Fruit fly (Drosophila melanogaster) whole organism, embryonic: Measurements from ENCODE around the gene CG11267.

ENCODE experiments used
- B-H1 ChIP-seq: fragments of 200-800 bp; sonication (Bioruptor generic); IDR thresholded peaks from 3 replicates; pipeline ENCODE4 v1.3.6; 2022; ENCODE audit warnings: missing biosample characterization, missing genetic modification characterization
- B-H2 ChIP-seq: fragments of 200-800 bp; sonication (Bioruptor generic); optimal IDR thresholded peaks from 2 replicates; lab custom pipeline; 2018; ENCODE audit warnings: missing biosample characterization, mild to moderate bottlenecking, missing genetic modification characterization
- CG10274 ChIP-seq: fragments of 200-800 bp; sonication (Bioruptor generic); optimal IDR thresholded peaks from 3 replicates; lab custom pipeline; 2017; ENCODE audit warnings: missing biosample characterization, mild to moderate bottlenecking, missing genetic modification characterization
- CG10366 ChIP-seq: fragments of 200-800 bp; sonication (Bioruptor generic); IDR thresholded peaks from 2 replicates; pipeline ENCODE4 v1.3.6; 2022; ENCODE audit warnings: missing biosample characterization, missing genetic modification characterization
- CG10979 ChIP-seq: fragments of 200-800 bp; sonication (Bioruptor generic); optimal IDR thresholded peaks from 2 replicates; lab custom pipeline; 2018; ENCODE audit warnings: missing biosample characterization, mild to moderate bottlenecking, missing genetic modification characterization, moderate library complexity
- CG12744 ChIP-seq: fragments of 200-800 bp; sonication (Bioruptor generic); optimal IDR thresholded peaks from 2 replicates; lab custom pipeline; 2016; ENCODE audit warnings: missing biosample characterization, missing genetic modification characterization
- CG18764 ChIP-seq: fragments of 200-800 bp; sonication (Bioruptor generic); optimal IDR thresholded peaks from 3 replicates; lab custom pipeline; 2016; ENCODE audit warnings: missing biosample characterization, missing genetic modification characterization
- CG2120 ChIP-seq: fragments of 200-800 bp; sonication (Bioruptor generic); optimal IDR thresholded peaks from 3 replicates; lab custom pipeline; 2016; ENCODE audit warnings: missing biosample characterization, missing genetic modification characterization
- CG2202 ChIP-seq: fragments of 200-800 bp; sonication (Bioruptor generic); optimal IDR thresholded peaks from 2 replicates; lab custom pipeline; 2018; ENCODE audit warnings: missing biosample characterization, mild to moderate bottlenecking, missing genetic modification characterization
- CG32772 ChIP-seq: fragments of 200-800 bp; sonication (Bioruptor generic); IDR thresholded peaks from 2 replicates; pipeline ENCODE4 v1.3.6; 2022; ENCODE audit warnings: missing biosample characterization, missing genetic modification characterization
- CG33213 ChIP-seq: fragments of 200-800 bp; sonication (Bioruptor generic); optimal IDR thresholded peaks from 3 replicates; lab custom pipeline; 2016; ENCODE audit warnings: missing biosample characterization, missing genetic modification characterization
- CG3407 ChIP-seq: fragments of 200-800 bp; sonication (Bioruptor generic); optimal IDR thresholded peaks from 2 replicates; lab custom pipeline; 2018; ENCODE audit warnings: missing biosample characterization, mild to moderate bottlenecking, missing genetic modification characterization
- CG7839 ChIP-seq: fragments of 200-800 bp; sonication (Bioruptor generic); optimal IDR thresholded peaks from 3 replicates; lab custom pipeline; 2018; ENCODE audit warnings: missing biosample characterization, mild to moderate bottlenecking, missing genetic modification characterization, moderate library complexity
- Deaf1 ChIP-seq: fragments of 200-800 bp; optimal IDR thresholded peaks from 3 replicates; lab custom pipeline; 2019; ENCODE audit warnings: missing biosample characterization, mild to moderate bottlenecking, missing genetic modification characterization, moderate library complexity
- Dek ChIP-seq: fragments of 200-800 bp; sonication (Bioruptor generic); optimal IDR thresholded peaks from 3 replicates; lab custom pipeline; 2019; ENCODE audit warnings: missing biosample characterization, mild to moderate bottlenecking, missing genetic modification characterization, moderate library complexity
- Dip3 ChIP-seq: fragments of 200-800 bp; sonication (Bioruptor generic); optimal IDR thresholded peaks from 3 replicates; lab custom pipeline; 2016; ENCODE audit warnings: missing biosample characterization, missing genetic modification characterization
- Drgx ChIP-seq: fragments of 200-800 bp; sonication (Bioruptor generic); IDR thresholded peaks from 2 replicates; pipeline ENCODE4 v1.3.6; 2022; ENCODE audit warnings: missing biosample characterization, missing genetic modification characterization
- E2f1 ChIP-seq: fragments of 200-800 bp; sonication (Bioruptor generic); IDR thresholded peaks from 2 replicates; pipeline ENCODE4 v1.3.6; 2022; ENCODE audit warnings: missing biosample characterization, missing genetic modification characterization
- Elba2 ChIP-seq: fragments of 200-800 bp; sonication (Bioruptor generic); optimal IDR thresholded peaks from 3 replicates; lab custom pipeline; 2016; ENCODE audit warnings: missing biosample characterization, missing genetic modification characterization
- H2.0 ChIP-seq: fragments of 200-800 bp; sonication (Bioruptor generic); IDR thresholded peaks from 2 replicates; pipeline ENCODE4 v1.3.6; 2022; ENCODE audit warnings: missing biosample characterization, missing genetic modification characterization
- HmgZ ChIP-seq: fragments of 200-800 bp; sonication (Bioruptor generic); optimal IDR thresholded peaks from 2 replicates; lab custom pipeline; 2018; ENCODE audit warnings: missing biosample characterization, mild to moderate bottlenecking, missing genetic modification characterization
- Jarid2 ChIP-seq: fragments of 200-800 bp; sonication (Bioruptor generic); optimal IDR thresholded peaks from 3 replicates; lab custom pipeline; 2017; ENCODE audit warnings: mild to moderate bottlenecking, missing biosample characterization, missing genetic modification reagents, missing genetic modification characterization
- Med ChIP-seq: fragments of 200-800 bp; sonication (Bioruptor generic); peaks from one replicate; lab custom pipeline; 2016; ENCODE audit warnings: missing biosample characterization, missing genetic modification characterization, mild to moderate bottlenecking, inconsistent platforms, moderate library complexity
- NK7.1 ChIP-seq: fragments of 200-800 bp; sonication (Bioruptor generic); optimal IDR thresholded peaks from 3 replicates; lab custom pipeline; 2016; ENCODE audit warnings: missing biosample characterization, missing genetic modification characterization
- NfI ChIP-seq: fragments of 200-800 bp; sonication (Bioruptor generic); optimal IDR thresholded peaks from 3 replicates; lab custom pipeline; 2018; ENCODE audit warnings: missing biosample characterization, mild to moderate bottlenecking, missing genetic modification characterization, moderate library complexity
- Rx ChIP-seq: fragments of 200-800 bp; sonication (Bioruptor generic); IDR thresholded peaks from 2 replicates; pipeline ENCODE4 v1.3.6; 2022; ENCODE audit warnings: missing biosample characterization, missing genetic modification characterization
- Taf1 ChIP-seq: fragments of 200-800 bp; sonication (Bioruptor generic); IDR thresholded peaks from 2 replicates; pipeline ENCODE4 v1.3.6; 2022; ENCODE audit warnings: missing biosample characterization, missing genetic modification characterization
- YL-1 ChIP-seq: fragments of 200-800 bp; sonication (Bioruptor generic); optimal IDR thresholded peaks from 3 replicates; lab custom pipeline; 2017; ENCODE audit warnings: missing biosample characterization, mild to moderate bottlenecking, missing genetic modification characterization
- ase ChIP-seq: fragments of 200-800 bp; sonication (Bioruptor generic); IDR thresholded peaks from 3 replicates; pipeline ENCODE4 v1.3.6; 2022; ENCODE audit warnings: missing biosample characterization, missing genetic modification characterization
- bigmax ChIP-seq: fragments of 200-800 bp; sonication (Bioruptor generic); optimal IDR thresholded peaks from 2 replicates; lab custom pipeline; 2018; ENCODE audit warnings: missing biosample characterization, mild to moderate bottlenecking, missing genetic modification characterization
- bowl ChIP-seq: fragments of 200-800 bp; sonication (Bioruptor generic); IDR thresholded peaks from 2 replicates; pipeline ENCODE4 v1.3.6; 2022; ENCODE audit warnings: missing biosample characterization, missing genetic modification characterization
- caup ChIP-seq: fragments of 200-800 bp; sonication (Bioruptor generic); optimal IDR thresholded peaks from 3 replicates; lab custom pipeline; 2017; ENCODE audit warnings: missing biosample characterization, mild to moderate bottlenecking, missing genetic modification characterization, moderate library complexity; ENCODE audit not compliant: severe bottlenecking
- chm ChIP-seq: fragments of 200-800 bp; sonication (Bioruptor generic); IDR thresholded peaks from 2 replicates; pipeline ENCODE4 v1.3.6; 2022; ENCODE audit warnings: missing biosample characterization, missing genetic modification characterization
- cwo ChIP-seq: fragments of 200-800 bp; sonication (Bioruptor generic); optimal IDR thresholded peaks from 3 replicates; lab custom pipeline; 2017; ENCODE audit warnings: missing biosample characterization, missing genetic modification characterization, mild to moderate bottlenecking, moderate library complexity, missing genetic modification reagents
- dmrt99B ChIP-seq: fragments of 200-800 bp; sonication (Bioruptor generic); optimal IDR thresholded peaks from 2 replicates; lab custom pipeline; 2018; ENCODE audit warnings: missing biosample characterization, mild to moderate bottlenecking, missing genetic modification characterization, moderate library complexity
- exex ChIP-seq: fragments of 200-800 bp; sonication (Bioruptor generic); optimal IDR thresholded peaks from 4 replicates; lab custom pipeline; 2018; ENCODE audit warnings: missing biosample characterization, mild to moderate bottlenecking, missing genetic modification characterization, moderate library complexity
- grau ChIP-seq: fragments of 200-800 bp; optimal IDR thresholded peaks from 3 replicates; lab custom pipeline; 2019; ENCODE audit warnings: missing biosample characterization, mild to moderate bottlenecking, missing genetic modification characterization, moderate library complexity
- gro ChIP-seq: fragments of 200-800 bp; sonication (Bioruptor generic); optimal IDR thresholded peaks from 2 replicates; lab custom pipeline; 2016; ENCODE audit warnings: missing biosample characterization, missing genetic modification characterization
- lov ChIP-seq, 2 experiments: fragments of 200-800 bp in 1 of 2; fragments of >200 bp in 1 of 2; sonication (Bioruptor generic) in 1 of 2; IDR thresholded peaks in 1 of 2; optimal IDR thresholded peaks in 1 of 2; 2 replicates in 1 of 2; 3 replicates in 1 of 2; pipeline versions ENCODE4 v1.3.6 to Lab custom; 2017 to 2022; ENCODE audit warnings: missing biosample characterization in 1 of 2, missing genetic modification characterization in 1 of 2
- row ChIP-seq: fragments of 200-800 bp; sonication (Bioruptor generic); IDR thresholded peaks from 3 replicates; pipeline ENCODE4 v1.3.6; 2022; ENCODE audit warnings: missing biosample characterization, missing genetic modification characterization
- run ChIP-seq: fragments of 200-800 bp; sonication (Bioruptor generic); optimal IDR thresholded peaks from 3 replicates; lab custom pipeline; 2018; ENCODE audit warnings: missing biosample characterization, mild to moderate bottlenecking, missing genetic modification characterization
- sc ChIP-seq, 3 experiments: fragments of >200 bp in 2 of 3; fragments of 200-800 bp in 1 of 3; sonication (Bioruptor generic) in 1 of 3; optimal IDR thresholded peaks; 2 replicates in 2 of 3; 3 replicates in 1 of 3; lab custom pipeline; 2017; ENCODE audit warnings: mild to moderate bottlenecking in 1 of 3, missing biosample characterization in 1 of 3, missing genetic modification characterization in 1 of 3, missing genetic modification reagents in 1 of 3
- slp2 ChIP-seq: fragments of 200-800 bp; sonication (Bioruptor generic); optimal IDR thresholded peaks from 2 replicates; lab custom pipeline; 2016; ENCODE audit warnings: missing biosample characterization, missing genetic modification characterization
- sna ChIP-seq: fragments of 200-800 bp; sonication (Bioruptor generic); IDR thresholded peaks from 2 replicates; pipeline ENCODE4 v1.3.6; 2022; ENCODE audit warnings: missing biosample characterization, missing genetic modification characterization; ENCODE audit not compliant: partially characterized antibody
- ssp ChIP-seq: fragments of 200-800 bp; sonication (Bioruptor generic); IDR thresholded peaks from 2 replicates; pipeline ENCODE4 v1.3.6; 2022; ENCODE audit warnings: missing biosample characterization, missing genetic modification characterization
- tap ChIP-seq: fragments of 200-800 bp; optimal IDR thresholded peaks from 3 replicates; lab custom pipeline; 2019; ENCODE audit warnings: missing biosample characterization, mild to moderate bottlenecking, missing genetic modification characterization, moderate library complexity
- tio ChIP-seq: fragments of 200-800 bp; sonication (Bioruptor generic); optimal IDR thresholded peaks from 2 replicates; lab custom pipeline; 2017; ENCODE audit warnings: missing biosample characterization, missing genetic modification characterization, inconsistent platforms
- zf30C ChIP-seq: fragments of 200-800 bp; sonication (Bioruptor generic); optimal IDR thresholded peaks from 3 replicates; lab custom pipeline; 2018; ENCODE audit warnings: missing biosample characterization, mild to moderate bottlenecking, missing genetic modification characterization

The CG11267 gene

DNA sequence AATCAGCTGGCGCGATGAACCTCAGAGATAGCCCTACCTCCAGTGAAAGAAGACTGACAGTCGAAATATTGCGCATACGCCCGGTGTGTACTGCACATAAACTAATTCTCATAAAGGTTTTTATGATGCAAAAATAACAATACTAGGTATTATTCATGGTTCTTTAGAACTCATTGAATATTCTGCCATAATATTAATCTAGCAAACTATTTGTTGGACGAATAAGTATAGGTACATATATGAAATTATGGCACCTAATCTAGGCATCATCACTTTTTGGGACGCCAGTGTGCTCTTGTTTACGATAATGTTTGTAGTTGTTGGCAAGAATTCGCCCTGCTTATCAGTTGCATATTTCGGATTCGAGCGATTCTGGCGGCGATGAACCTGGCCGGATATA lies 5.9 kb downstream of the CG11267 start (continued):
- TF ChIP-seq bowl (GFP tag; lab: Robert Waterston, UW) (0 out of 2 replicates have a peak, but pooled peaks have one; percentile 4), Drgx (peak; percentile 47; the same call in 1 of the 2 replicates), CG10274 (GFP tag; lab: Kevin White, UChicago) (no peak), Taf1 (no peak), row (GFP tag; lab: Robert Waterston, UW) (peak; percentile 27; the same call in 1 of the 3 replicates), grau (peak; percentile 34), B-H2 (GFP tag; lab: Kevin White, UChicago) (no peak), NK7.1 (no peak), NfI (GFP tag; lab: Kevin White, UChicago) (peak; percentile 27), HmgZ (tag; lab: Kevin White, UChicago) (no peak), Deaf1 (tag; lab: Kevin White, UChicago) (no peak), ssp (GFP tag; lab: Robert Waterston, UW) (no peak), dmrt99B (peak; percentile 46), CG3407 (no peak), CG10979 (tag; lab: Kevin White, UChicago) (peak; percentile 51), CG2120 (GFP tag; lab: Kevin White, UChicago) (peak; percentile 52), caup (GFP tag; lab: Kevin White, UChicago) (peak; percentile 28), lov (optimal IDR thresholded peaks at IDR 0.05; lab: Kevin White, UChicago) (no peak), lov (GFP tag; IDR thresholded peaks at IDR 0.05; lab: Robert Waterston, UW) (no peak)
- TF ChIP-seq, all 482 proteins: peak for 92

DNA sequence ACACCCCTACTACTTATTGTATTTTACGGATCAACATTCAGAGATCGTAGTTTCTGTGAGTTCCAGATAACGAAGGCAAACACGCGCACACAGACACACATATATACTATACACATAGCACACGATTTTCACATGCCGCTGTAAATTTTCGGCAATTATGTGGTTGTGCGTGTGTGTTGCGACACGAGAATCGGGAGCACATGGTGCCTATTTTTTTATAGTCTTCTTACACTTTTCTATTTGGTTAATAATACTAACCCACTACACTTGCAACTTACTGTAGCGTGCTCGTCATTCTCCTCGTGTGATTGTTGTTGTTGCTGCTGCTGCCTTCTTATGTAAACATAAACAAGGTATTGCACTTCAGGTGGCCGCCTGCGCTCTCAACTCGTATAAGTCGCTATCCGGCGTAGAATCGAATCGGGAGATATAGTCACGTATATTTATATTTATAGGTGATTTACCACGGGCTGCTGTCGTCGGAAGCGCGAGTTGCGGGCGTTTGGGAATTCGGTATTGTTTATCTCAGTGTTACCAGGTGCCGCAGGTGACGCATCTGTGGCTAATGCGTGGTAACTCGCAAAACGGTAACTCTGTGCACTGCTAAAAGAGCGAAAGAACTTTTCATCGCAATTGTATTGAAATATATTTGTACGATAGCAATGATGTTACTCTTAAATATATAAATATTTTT lies 6.5 kb downstream of the CG11267 start, which contains the start of gene Adk2:
Gene Adk2, minus strand, starts transcription at position 529 of the 694 bp plus-strand sequence.
- no peak for TF ChIP-seq slp2
- peak; percentile 44 for TF ChIP-seq exex
- TF ChIP-seq bigmax = no peak
- peak; percentile 66 for TF ChIP-seq YL-1 (GFP tag; lab: Kevin White, UChicago)
- peak; percentile 36 for TF ChIP-seq CG10366 (GFP tag; lab: Robert Waterston, UW)
- peak; percentile 15; the same call in 1 of the 2 replicates for TF ChIP-seq Rx (GFP tag; lab: Robert Waterston, UW)
- peak; percentile 40; the same call in 1 of the 2 replicates for TF ChIP-seq H2.0
- TF ChIP-seq chm (GFP tag; lab: Robert Waterston, UW) = no peak
- TF ChIP-seq Jarid2 = peak; percentile 13
- TF ChIP-seq zf30C (GFP tag; lab: Kevin White, UChicago) = peak; percentile 74
- TF ChIP-seq gro (GFP tag; lab: Kevin White, UChicago) = peak; percentile 28
- no peak for TF ChIP-seq tap (tag; lab: Kevin White, UChicago)
- no peak for TF ChIP-seq HmgZ (tag; lab: Kevin White, UChicago)
- TF ChIP-seq Elba2 = peak; percentile 8
- peak; percentile 24 for TF ChIP-seq CG18764
- TF ChIP-seq cwo (GFP tag; lab: Kevin White, UChicago) = peak; percentile 84
- no peak for TF ChIP-seq sc (optimal IDR thresholded peaks at IDR 0.05; lab: Kevin White, UChicago)
- no peak for TF ChIP-seq sc (GFP tag; optimal IDR thresholded peaks at IDR 0.05; lab: Kevin White, UChicago)
- TF ChIP-seq Dip3 = peak; percentile 18
- TF ChIP-seq CG32772 (GFP tag; lab: Robert Waterston, UW) = peak; percentile 31; the same call in 1 of the 2 replicates
- TF ChIP-seq CG7839 (tag; lab: Kevin White, UChicago) = no peak
- TF ChIP-seq ase (GFP tag; lab: Robert Waterston, UW) = 0 out of 3 replicates have a peak, but pooled peaks have one; percentile 25
- peak; percentile 20; the same call in 2 of the 3 replicates for TF ChIP-seq B-H1
- no peak for TF ChIP-seq tio
- TF ChIP-seq sna (GFP tag; lab: Robert Waterston, UW) = peak; percentile 23; the same call in 1 of the 2 replicates
- peak; percentile 89 for TF ChIP-seq Med (GFP tag; lab: Kevin White, UChicago)
- TF ChIP-seq CG2202 (tag; lab: Kevin White, UChicago) = no peak
- peak; percentile 30; the same call in 1 of the 2 replicates for TF ChIP-seq E2f1 (GFP tag; lab: Robert Waterston, UW)
- TF ChIP-seq run (tag; lab: Kevin White, UChicago) = no peak
- no peak for TF ChIP-seq Dek (tag; lab: Kevin White, UChicago)
- peak; percentile 25 for TF ChIP-seq CG33213 (GFP tag; lab: Kevin White, UChicago)
- no peak for TF ChIP-seq CG12744 (GFP tag; lab: Kevin White, UChicago)
